Worm (Caenorhabditis elegans) whole organism, L4 larva: Measurements from ENCODE around the gene B0303.4.

Experiments used
- F10B5.3 ChIP-seq: sonication (generic microtip); optimal IDR thresholded peaks from 2 replicates; lab custom pipeline; 2016; ENCODE audit warnings: mild to moderate bottlenecking, missing genetic modification characterization, missing compliant biosample characterization
- F26F4.8 ChIP-seq: fragments of 200-800 bp; sonication (Bioruptor generic); conservative IDR thresholded peaks from 2 replicates; pipeline ENCODE4 v1.3.6; 2022; ENCODE audit warnings: missing genetic modification characterization, missing compliant biosample characterization
- F37D6.2 ChIP-seq: sonication (generic microtip); optimal IDR thresholded peaks from 2 replicates; lab custom pipeline; 2016; ENCODE audit warnings: mild to moderate bottlenecking, missing genetic modification characterization, missing compliant biosample characterization
- R02D3.7 ChIP-seq: fragments of 150-350 bp; sonication (generic microtip); optimal IDR thresholded peaks from 3 replicates; lab custom pipeline; 2014; ENCODE audit warnings: missing biosample characterization, missing genetic modification characterization
- T20F7.1 ChIP-seq: fragments of 200-800 bp; sonication (Bioruptor generic); optimal IDR thresholded peaks from 2 replicates; lab custom pipeline; 2018; ENCODE audit warnings: mild to moderate bottlenecking, missing genetic modification characterization, missing compliant biosample characterization
- Y5F2A.4 ChIP-seq: fragments of 200-800 bp; sonication (Bioruptor generic); optimal IDR thresholded peaks from 2 replicates; lab custom pipeline; 2018; ENCODE audit warnings: mild to moderate bottlenecking, missing genetic modification characterization, missing compliant biosample characterization
- Y75B8A.6 ChIP-seq: fragments of 200-800 bp; sonication (Bioruptor generic); IDR thresholded peaks from 2 replicates; pipeline ENCODE4 v1.3.6; 2022; ENCODE audit warnings: missing genetic modification reagents, missing genetic modification characterization, missing compliant biosample characterization
- ZK546.5 ChIP-seq, 2 experiments: sonication (generic microtip); optimal IDR thresholded peaks; 2 replicates each; lab custom pipeline; 2017; ENCODE audit warnings: missing biosample characterization in 2 of 2, missing genetic modification characterization in 2 of 2
- aha-1 ChIP-seq: fragments of 150-350 bp; peaks from one replicate; lab custom pipeline; 2014; ENCODE audit warnings: missing biosample characterization, missing genetic modification characterization
- aly-2 ChIP-seq: sonication (generic microtip); optimal IDR thresholded peaks from 2 replicates; lab custom pipeline; 2018; ENCODE audit warnings: missing biosample characterization, missing genetic modification characterization
- attf-4 ChIP-seq: sonication (generic microtip); optimal IDR thresholded peaks from 3 replicates; lab custom pipeline; 2017; ENCODE audit warnings: missing biosample characterization, missing genetic modification characterization
- ceh-20 ChIP-seq: fragments of 200-800 bp; sonication (Bioruptor generic); IDR thresholded peaks from 2 replicates; pipeline ENCODE4 v1.3.6; 2022; ENCODE audit warnings: missing genetic modification reagents, missing genetic modification characterization, missing compliant biosample characterization
- daf-19 ChIP-seq: fragments of 200-800 bp; sonication (Bioruptor generic); conservative IDR thresholded peaks from 2 replicates; pipeline ENCODE4 v1.3.6; 2022; ENCODE audit warnings: missing genetic modification characterization, missing compliant biosample characterization
- dmd-6 ChIP-seq: fragments of 200-800 bp; sonication (Bioruptor generic); IDR thresholded peaks from 2 replicates; pipeline ENCODE4 v1.3.6; 2022; ENCODE audit warnings: missing genetic modification reagents, missing genetic modification characterization, missing compliant biosample characterization
- dmd-9 ChIP-seq: fragments of 200-800 bp; sonication (Bioruptor generic); IDR thresholded peaks from 2 replicates; pipeline ENCODE4 v1.3.6; 2022; ENCODE audit warnings: missing genetic modification reagents, missing genetic modification characterization, missing compliant biosample characterization
- dpl-1 ChIP-seq: fragments of 150-350 bp; optimal IDR thresholded peaks from 2 replicates; lab custom pipeline; 2014; ENCODE audit warnings: missing biosample characterization, missing genetic modification reagents, missing genetic modification characterization
- dve-1 ChIP-seq: sonication (generic microtip); optimal IDR thresholded peaks from 2 replicates; lab custom pipeline; 2017; ENCODE audit warnings: antibody characterized with exemption, mild to moderate bottlenecking, missing genetic modification characterization, missing compliant biosample characterization; ENCODE audit not compliant: insufficient read depth
- egl-27 ChIP-seq: sonication (generic microtip); optimal IDR thresholded peaks from 3 replicates; lab custom pipeline; 2017; ENCODE audit warnings: missing biosample characterization, missing genetic modification reagents, missing genetic modification characterization
- fkh-10 ChIP-seq: fragments of 150-350 bp; optimal IDR thresholded peaks from 2 replicates; lab custom pipeline; 2014; ENCODE audit warnings: missing biosample characterization, missing genetic modification reagents, missing genetic modification characterization
- hlh-11 ChIP-seq: fragments of 200-800 bp; sonication (Bioruptor generic); optimal IDR thresholded peaks from 2 replicates; lab custom pipeline; 2018; ENCODE audit warnings: mild to moderate bottlenecking, missing genetic modification characterization, missing compliant biosample characterization
- lin-13 ChIP-seq: fragments of 150-350 bp; optimal IDR thresholded peaks from 2 replicates; lab custom pipeline; 2014; ENCODE audit warnings: missing biosample characterization, missing genetic modification reagents, missing genetic modification characterization
- lin-38 ChIP-seq: fragments of 200-800 bp; sonication (Bioruptor generic); IDR thresholded peaks from 2 replicates; pipeline ENCODE4 v1.3.6; 2022; ENCODE audit warnings: missing genetic modification reagents, missing genetic modification characterization, missing compliant biosample characterization
- lin-39 ChIP-seq: fragments of 150-350 bp; optimal IDR thresholded peaks from 2 replicates; lab custom pipeline; 2014; ENCODE audit warnings: missing biosample characterization, missing genetic modification reagents, missing genetic modification characterization
- lsy-2 ChIP-seq, 2 experiments: fragments of 150-350 bp in 1 of 2; sonication (generic microtip) in 1 of 2; optimal IDR thresholded peaks; 2 replicates each; lab custom pipeline; 2014 to 2017; ENCODE audit warnings: missing biosample characterization in 2 of 2, missing genetic modification characterization in 2 of 2
- madf-9 ChIP-seq: fragments of 200-800 bp; sonication (Bioruptor generic); conservative IDR thresholded peaks from 2 replicates; pipeline ENCODE4 v1.3.6; 2022; ENCODE audit warnings: missing genetic modification reagents, missing genetic modification characterization, missing compliant biosample characterization
- mdl-1 ChIP-seq, 2 experiments: fragments of 150-350 bp in 1 of 2; sonication (generic microtip) in 1 of 2; optimal IDR thresholded peaks; 2 replicates each; lab custom pipeline; 2014 to 2017; ENCODE audit warnings: missing biosample characterization in 2 of 2, missing genetic modification characterization in 2 of 2
- mep-1 ChIP-seq: fragments of 150-350 bp; sonication (generic microtip); optimal IDR thresholded peaks from 3 replicates; lab custom pipeline; 2014; ENCODE audit warnings: missing biosample characterization, missing genetic modification characterization
- mxl-3 ChIP-seq: fragments of 200-800 bp; sonication (Bioruptor generic); optimal IDR thresholded peaks from 2 replicates; lab custom pipeline; 2018; ENCODE audit warnings: mild to moderate bottlenecking, missing genetic modification characterization, missing compliant biosample characterization
- nhr-10 ChIP-seq: fragments of 150-350 bp; optimal IDR thresholded peaks from 2 replicates; lab custom pipeline; 2014; ENCODE audit warnings: missing biosample characterization, missing genetic modification characterization
- nhr-102 ChIP-seq: sonication (generic microtip); optimal IDR thresholded peaks from 2 replicates; lab custom pipeline; 2016; ENCODE audit warnings: mild to moderate bottlenecking, missing genetic modification characterization, moderate library complexity, missing compliant biosample characterization
- nhr-11 ChIP-seq: fragments of 150-350 bp; optimal IDR thresholded peaks from 2 replicates; lab custom pipeline; 2014; ENCODE audit warnings: missing biosample characterization, missing genetic modification characterization
- nhr-111 ChIP-seq: fragments of 200-800 bp; sonication (Bioruptor generic); optimal IDR thresholded peaks from 2 replicates; lab custom pipeline; 2018; ENCODE audit warnings: mild to moderate bottlenecking, missing genetic modification characterization, missing compliant biosample characterization
- nhr-237 ChIP-seq: sonication (generic microtip); optimal IDR thresholded peaks from 2 replicates; lab custom pipeline; 2017; ENCODE audit warnings: missing biosample characterization, missing genetic modification characterization
- nhr-25 ChIP-seq: sonication (generic microtip); optimal IDR thresholded peaks from 2 replicates; lab custom pipeline; 2017; ENCODE audit warnings: missing genetic modification characterization, mild to moderate bottlenecking, missing compliant biosample characterization, antibody characterized with exemption, moderate library complexity, borderline replicate concordance; ENCODE audit not compliant: insufficient read depth
- nhr-28 ChIP-seq: fragments of 150-350 bp; optimal IDR thresholded peaks from 2 replicates; lab custom pipeline; 2014; ENCODE audit warnings: missing biosample characterization, missing genetic modification characterization
- nhr-41 ChIP-seq: fragments of 200-800 bp; sonication (Bioruptor generic); IDR thresholded peaks from 2 replicates; pipeline ENCODE4 v1.3.6; 2022; ENCODE audit warnings: missing genetic modification reagents, missing genetic modification characterization, missing compliant biosample characterization
- nhr-6 ChIP-seq: fragments of 150-350 bp; optimal IDR thresholded peaks from 2 replicates; lab custom pipeline; 2014; ENCODE audit warnings: missing biosample characterization, missing genetic modification characterization
- nhr-77 ChIP-seq: fragments of 150-350 bp; optimal IDR thresholded peaks from 2 replicates; lab custom pipeline; 2014; ENCODE audit warnings: missing biosample characterization, missing genetic modification characterization
- rbr-2 ChIP-seq: sonication (generic microtip); optimal IDR thresholded peaks from 2 replicates; lab custom pipeline; 2016; ENCODE audit warnings: missing genotype, missing genetic modification characterization, missing compliant biosample characterization
- skn-1 ChIP-seq: fragments of 150-350 bp; optimal IDR thresholded peaks from 2 replicates; lab custom pipeline; 2014; ENCODE audit warnings: missing biosample characterization, missing genetic modification characterization
- snpc-1.2 ChIP-seq: fragments of 200-800 bp; sonication (Bioruptor generic); IDR thresholded peaks from 2 replicates; pipeline ENCODE4 v1.3.6; 2022; ENCODE audit warnings: missing genetic modification reagents, missing genetic modification characterization, missing compliant biosample characterization
- tra-1 ChIP-seq: fragments of 200-800 bp; sonication (Bioruptor generic); IDR thresholded peaks from 2 replicates; pipeline ENCODE4 v1.3.6; 2022; ENCODE audit warnings: missing genetic modification reagents, missing genetic modification characterization, missing compliant biosample characterization
- unc-130 ChIP-seq: sonication (generic microtip); optimal IDR thresholded peaks from 2 replicates; lab custom pipeline; 2016; ENCODE audit warnings: missing genetic modification reagents, missing genetic modification characterization, missing compliant biosample characterization
- unc-62 ChIP-seq, 3 experiments: fragments of 150-350 bp in 1 of 3; sonication (generic microtip); optimal IDR thresholded peaks in 2 of 3; peaks in 1 of 3; 1 replicate in 1 of 3; 2 replicates in 2 of 3; lab custom pipeline; 2014 to 2017; ENCODE audit warnings: missing biosample characterization in 3 of 3, missing genetic modification characterization in 3 of 3, missing genetic modification reagents in 3 of 3, missing genotype in 1 of 3
- zag-1 ChIP-seq: fragments of 150-350 bp; optimal IDR thresholded peaks from 2 replicates; lab custom pipeline; 2014; ENCODE audit warnings: missing biosample characterization, missing genetic modification characterization
- zfp-2 ChIP-seq: sonication (generic microtip); optimal IDR thresholded peaks from 2 replicates; lab custom pipeline; 2016; ENCODE audit warnings: mild to moderate bottlenecking, missing genetic modification characterization, missing compliant biosample characterization
- zfp-3 ChIP-seq: fragments of 200-800 bp; sonication (Bioruptor generic); conservative IDR thresholded peaks from 2 replicates; pipeline ENCODE4 v1.3.6; 2022; ENCODE audit warnings: missing genetic modification reagents, missing genetic modification characterization, missing compliant biosample characterization

B0303.4 gene

ce11 chrIII:8685590-8686240, 3.9 kb upstream of the B0303.4 start (continued):
- TF ChIP-seq zfp-3 (GFP tag; lab: Robert Waterston, UW): peak; percentile 71; the same call in 1 of the 2 replicates
- no peak for TF ChIP-seq madf-9 (GFP tag; lab: Robert Waterston, UW)
- 0 out of 2 replicates have a peak, but pooled peaks have one; percentile 37 for TF ChIP-seq Y75B8A.6 (GFP tag; lab: Robert Waterston, UW)
- TF ChIP-seq nhr-41 (GFP tag; lab: Robert Waterston, UW): no peak
- TF ChIP-seq F10B5.3 (tag; lab: Kevin White, UChicago): no peak
- no peak for TF ChIP-seq ceh-20 (GFP tag; lab: Robert Waterston, UW)
- no peak for TF ChIP-seq unc-130
- no peak for TF ChIP-seq daf-19 (GFP tag; lab: Robert Waterston, UW)
- no peak for TF ChIP-seq attf-4
- TF ChIP-seq skn-1 (tag; lab: Kevin White, UChicago): no peak
- TF ChIP-seq egl-27 (tag; lab: Kevin White, UChicago): no peak
- no peak for TF ChIP-seq dpl-1 (GFP tag; lab: Kevin White, UChicago)
- no peak for TF ChIP-seq lin-39 (tag; lab: Kevin White, UChicago)
- TF ChIP-seq lsy-2 (tag; optimal IDR thresholded peaks at IDR 0.05; lab: Kevin White, UChicago): no peak
- no peak for TF ChIP-seq dmd-9 (GFP tag; lab: Robert Waterston, UW)
- TF ChIP-seq R02D3.7: no peak
- TF ChIP-seq nhr-25 (tag; lab: Kevin White, UChicago): no peak
- TF ChIP-seq nhr-111 (GFP tag; lab: Kevin White, UChicago): peak; percentile 29
- TF ChIP-seq zag-1: no peak
- no peak for TF ChIP-seq F37D6.2 (tag; lab: Kevin White, UChicago)
- peak in 1 of 2 experiments; percentile 88 for TF ChIP-seq unc-62 (GFP tag; optimal IDR thresholded peaks at IDR 0.05 in 1 of 2; lab: Kevin White, UChicago)
- no peak for TF ChIP-seq unc-62 (tag; optimal IDR thresholded peaks at IDR 0.05; lab: Kevin White, UChicago)
- TF ChIP-seq dmd-6: 0 out of 2 replicates have a peak, but pooled peaks have one; percentile 23
- peak; percentile 71 for TF ChIP-seq Y5F2A.4 (GFP tag; lab: Kevin White, UChicago)

ce11 chrIII:8688438-8688946, 1.2 kb upstream of the B0303.4 start, which contains the start of gene hadb-1:
Gene hadb-1 (minus strand): TSS chrIII:8688488.
- TF ChIP-seq nhr-11 (tag; lab: Kevin White, UChicago): peak; percentile 82
- 0 out of 2 replicates have a peak, but pooled peaks have one; percentile 40 for TF ChIP-seq tra-1 (GFP tag; lab: Robert Waterston, UW)
- TF ChIP-seq zfp-2 (tag; lab: Kevin White, UChicago): no peak
- peak; percentile 49 for TF ChIP-seq dmd-6
- no peak for TF ChIP-seq nhr-111 (GFP tag; lab: Kevin White, UChicago)
- TF ChIP-seq dve-1 (tag; lab: Kevin White, UChicago): peak; percentile 71
- no peak for TF ChIP-seq nhr-25 (tag; lab: Kevin White, UChicago)
- peak in 1 of 2 experiments; percentile 68 for TF ChIP-seq mdl-1 (tag; optimal IDR thresholded peaks at IDR 0.05; lab: Kevin White, UChicago)
- peak; percentile 96 for TF ChIP-seq nhr-28
- TF ChIP-seq nhr-237 (tag; lab: Kevin White, UChicago): no peak
- TF ChIP-seq lin-38 (GFP tag; lab: Robert Waterston, UW): no peak
- TF ChIP-seq snpc-1.2: no peak
- no peak for TF ChIP-seq nhr-77 (tag; lab: Kevin White, UChicago)
- TF ChIP-seq egl-27 (tag; lab: Kevin White, UChicago): no peak
- no peak for TF ChIP-seq ZK546.5 (tag; optimal IDR thresholded peaks at IDR 0.05; lab: Kevin White, UChicago)
- TF ChIP-seq nhr-10 (tag; lab: Kevin White, UChicago): no peak
- TF ChIP-seq rbr-2 (tag; lab: Kevin White, UChicago): no peak
- no peak for TF ChIP-seq nhr-6
- TF ChIP-seq hlh-11 (tag; lab: Kevin White, UChicago): peak; percentile 79
- TF ChIP-seq F26F4.8 (GFP tag; lab: Robert Waterston, UW): no peak
- TF ChIP-seq mxl-3 (GFP tag; lab: Kevin White, UChicago): peak; percentile 89
- TF ChIP-seq Y75B8A.6 (GFP tag; lab: Robert Waterston, UW): no peak
- no peak for TF ChIP-seq aly-2 (tag; lab: Kevin White, UChicago)
- peak; percentile 37 for TF ChIP-seq T20F7.1
- no peak for TF ChIP-seq Y5F2A.4 (GFP tag; lab: Kevin White, UChicago)
- TF ChIP-seq zfp-3 (GFP tag; lab: Robert Waterston, UW): 0 out of 2 replicates have a peak, but pooled peaks have one; percentile 7
- peak; percentile 65 for TF ChIP-seq mep-1
- no peak for TF ChIP-seq lin-13 (GFP tag; lab: Kevin White, UChicago)
- TF ChIP-seq aha-1 (tag; lab: Kevin White, UChicago): no peak
- no peak for TF ChIP-seq dpl-1 (GFP tag; lab: Kevin White, UChicago)
- no peak for TF ChIP-seq nhr-102 (tag; lab: Kevin White, UChicago)
- no peak for TF ChIP-seq fkh-10 (GFP tag; lab: Kevin White, UChicago)
